Worm (Caenorhabditis elegans): ENCODE results near the gene Y50E8A.11.

DNA sequence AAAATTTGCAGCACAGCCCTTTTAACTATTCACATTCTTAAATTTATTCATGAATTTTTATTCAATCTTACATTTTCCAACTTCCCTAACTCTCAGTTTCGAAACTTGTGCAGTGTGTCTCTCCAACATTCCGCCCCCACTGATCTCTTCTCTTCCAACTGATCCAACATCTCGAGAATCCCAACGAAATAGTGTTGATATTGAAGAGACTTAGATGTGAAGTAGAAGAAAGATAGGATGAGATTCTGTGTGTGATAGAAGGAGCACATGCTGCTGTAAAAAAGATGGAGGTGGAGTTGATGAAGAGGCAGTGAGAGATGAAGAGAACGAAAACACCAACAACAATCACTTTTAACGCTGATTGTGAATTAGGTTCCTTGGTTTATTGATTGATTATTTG is 39.1 kb downstream of the Y50E8A.11 start:
- no peak for TF ChIP-seq lin-39 (tag; optimal IDR thresholded peaks at IDR 0.05)
- TF ChIP-seq nhr-237 (tag; optimal IDR thresholded peaks at IDR 0.05): no peak
- TF ChIP-seq snpc-4 (tag; optimal IDR thresholded peaks at IDR 0.05): no peak
- TF ChIP-seq skn-1 (tag; optimal IDR thresholded peaks at IDR 0.05): no peak
- TF ChIP-seq aly-2 (tag; optimal IDR thresholded peaks at IDR 0.05): no peak
- TF ChIP-seq egl-13 (tag; optimal IDR thresholded peaks at IDR 0.05): no peak
- no peak for TF ChIP-seq ama-1 (optimal IDR thresholded peaks at IDR 0.05)
